Fruit fly (Drosophila melanogaster): ENCODE measurements around the gene Nhe3.

The Nhe3 gene

dm6 chr2L:6673211-6674012, 10.8 kb downstream of the Nhe3 start, which contains the start of gene Spn27A (continued):
- TF ChIP-seq Xrp1 (GFP tag; IDR thresholded peaks at IDR 0.05) (peak; percentile 42; the same call in 1 of the 2 replicates), insv (GFP tag; optimal IDR thresholded peaks at IDR 0.05) (peak in 1 of 2 experiments; percentile 32), crp (GFP tag; optimal IDR thresholded peaks at IDR 0.05) (peak; percentile 88 to 97), jing (GFP tag; optimal IDR thresholded peaks at IDR 0.05) (peak; percentile 51), BEAF-32 (GFP tag; optimal IDR thresholded peaks at IDR 0.05) (peak; percentile 42), PHDP (tag; optimal IDR thresholded peaks at IDR 0.05) (peak; percentile 37), CG17186 (GFP tag; optimal IDR thresholded peaks at IDR 0.05) (peak; percentile 3), CG9817 (tag; optimal IDR thresholded peaks at IDR 0.05) (peak; percentile 25), CG9797 (GFP tag; optimal IDR thresholded peaks at IDR 0.05) (peak; percentile 63), HmgD (GFP tag; optimal IDR thresholded peaks at IDR 0.05) (peak; percentile 36), unc-4 (GFP tag; IDR thresholded peaks at IDR 0.05; ENCODE audit: partially characterized antibody) (no peak), cato (GFP tag; optimal IDR thresholded peaks at IDR 0.05; ENCODE audit: borderline replicate concordance) (no peak), CG4707 (GFP tag; optimal IDR thresholded peaks at IDR 0.05) (no peak), hb (GFP tag; IDR thresholded peaks at IDR 0.05; ENCODE audit: partially characterized antibody) (no peak), CG14014 (GFP tag; IDR thresholded peaks at IDR 0.05) (0 out of 2 replicates have a peak, but pooled peaks have one; percentile 13), CG3726 (GFP tag; IDR thresholded peaks at IDR 0.05) (no peak; the same call in 2 of the 3 replicates), Doc2 (GFP tag; IDR thresholded peaks at IDR 0.05) (no peak), sc (optimal IDR thresholded peaks at IDR 0.05) (no peak), sc (GFP tag; optimal IDR thresholded peaks at IDR 0.05) (peak; percentile 49), CG2199 (GFP tag; IDR thresholded peaks at IDR 0.05) (no peak), HLH4C (GFP tag; IDR thresholded peaks at IDR 0.05; ENCODE audit: partially characterized antibody) (no peak), zfh2 (GFP tag; optimal IDR thresholded peaks at IDR 0.05) (peak; percentile 62), CG34224 (GFP tag; IDR thresholded peaks at IDR 0.05; ENCODE audit: partially characterized antibody) (peak; percentile 37; the same call in 2 of the 3 replicates), Ada2b (GFP tag; IDR thresholded peaks at IDR 0.05) (peak; percentile 46), gro (GFP tag; optimal IDR thresholded peaks at IDR 0.05) (peak; percentile 58), prd (optimal IDR thresholded peaks at IDR 0.05) (no peak), prd (GFP tag; IDR thresholded peaks at IDR 0.05) (peak; percentile 54; the same call in 2 of the 3 replicates), CG13624 (GFP tag; optimal IDR thresholded peaks at IDR 0.05) (peak; percentile 65), CG15479 (GFP tag; optimal IDR thresholded peaks at IDR 0.05) (no peak), Spps (tag; optimal IDR thresholded peaks at IDR 0.05) (peak; percentile 36), disco-r (GFP tag; optimal IDR thresholded peaks at IDR 0.05) (peak; percentile 53), Dbx (GFP tag; IDR thresholded peaks at IDR 0.05) (0 out of 3 replicates have a peak, but pooled peaks have one; percentile 33), CG5245 (GFP tag; optimal IDR thresholded peaks at IDR 0.05) (no peak), zen2 (GFP tag; IDR thresholded peaks at IDR 0.05; ENCODE audit: partially characterized antibody) (peak; percentile 6; the same call in 1 of the 3 replicates), tll (GFP tag; optimal IDR thresholded peaks at IDR 0.05) (no peak), tap (tag; optimal IDR thresholded peaks at IDR 0.05) (no peak), Aef1 (GFP tag; IDR thresholded peaks at IDR 0.05) (peak; percentile 35; the same call in 1 of the 3 replicates), CG12071 (GFP tag; optimal IDR thresholded peaks at IDR 0.05) (no peak), CG43689 (GFP tag; IDR thresholded peaks at IDR 0.05) (no peak), crc (GFP tag; optimal IDR thresholded peaks at IDR 0.05) (peak; percentile 37), CG14860 (GFP tag; IDR thresholded peaks at IDR 0.05; ENCODE audit: partially characterized antibody) (no peak), CG10267 (tag; optimal IDR thresholded peaks at IDR 0.05) (peak; percentile 95), CG15073 (GFP tag; optimal IDR thresholded peaks at IDR 0.05) (no peak), sens (GFP tag) (peak; percentile 97), CG16779 (GFP tag; IDR thresholded peaks at IDR 0.05) (no peak), CG30020 (tag; optimal IDR thresholded peaks at IDR 0.05) (peak; percentile 38), CG6765 (GFP tag; optimal IDR thresholded peaks at IDR 0.05) (no peak), D19B (GFP tag; optimal IDR thresholded peaks at IDR 0.05) (peak; percentile 40)
